Worm (Caenorhabditis elegans) whole organism, L3 larva: ENCODE data around the gene flp-11.

Source experiments
- egl-5 ChIP-seq: fragments of 150-350 bp; optimal IDR thresholded peaks from 2 replicates; lab custom pipeline; 2017; ENCODE audit warnings: missing biosample characterization, missing genetic modification reagents, missing genetic modification characterization, inconsistent platforms
- elt-1 ChIP-seq: fragments of 150-350 bp; optimal IDR thresholded peaks from 2 replicates; lab custom pipeline; 2014; ENCODE audit warnings: missing biosample characterization, missing genetic modification characterization
- elt-2 ChIP-seq: sonication (generic microtip); optimal IDR thresholded peaks from 2 replicates; lab custom pipeline; 2016; ENCODE audit warnings: missing genetic modification reagents, mild to moderate bottlenecking, missing genetic modification characterization, missing compliant biosample characterization
- hmg-11 ChIP-seq: sonication (generic microtip); optimal IDR thresholded peaks from 2 replicates; lab custom pipeline; 2016; ENCODE audit warnings: missing genetic modification characterization, missing compliant biosample characterization
- mml-1 ChIP-seq: fragments of 150-350 bp; sonication (generic microtip); optimal IDR thresholded peaks from 3 replicates; lab custom pipeline; 2014; ENCODE audit warnings: missing biosample characterization, missing genetic modification characterization
- nhr-12 ChIP-seq: fragments of 150-350 bp; optimal IDR thresholded peaks from 2 replicates; lab custom pipeline; 2014; ENCODE audit warnings: missing biosample characterization, missing genetic modification characterization
- nhr-43 ChIP-seq: sonication (generic microtip); optimal IDR thresholded peaks from 2 replicates; lab custom pipeline; 2016; ENCODE audit warnings: mild to moderate bottlenecking, missing genetic modification characterization, missing compliant biosample characterization; ENCODE audit not compliant: poor library complexity, severe bottlenecking
- nhr-76 ChIP-seq: fragments of 150-350 bp; sonication (generic microtip); optimal IDR thresholded peaks from 5 replicates; lab custom pipeline; 2014; ENCODE audit warnings: missing biosample characterization, missing genetic modification characterization
- sea-2 ChIP-seq: fragments of 150-350 bp; sonication (generic microtip); optimal IDR thresholded peaks from 4 replicates; lab custom pipeline; 2014; ENCODE audit warnings: missing biosample characterization, missing genetic modification reagents, missing genetic modification characterization
- snpc-4 ChIP-seq: fragments of 150-350 bp; optimal IDR thresholded peaks from 2 replicates; lab custom pipeline; 2014; ENCODE audit warnings: missing biosample characterization, missing genetic modification characterization
- zag-1 ChIP-seq: fragments of 150-350 bp; optimal IDR thresholded peaks from 2 replicates; lab custom pipeline; 2014; ENCODE audit warnings: missing biosample characterization, missing genetic modification characterization

flp-11 gene

ce11 chrX:4628817-4629575 is 48.9 kb downstream of the flp-11 start:
- TF ChIP-seq egl-5 (tag; lab: Kevin White, UChicago) (peak; percentile 87), nhr-12 (tag; lab: Kevin White, UChicago) (no peak)

DNA sequence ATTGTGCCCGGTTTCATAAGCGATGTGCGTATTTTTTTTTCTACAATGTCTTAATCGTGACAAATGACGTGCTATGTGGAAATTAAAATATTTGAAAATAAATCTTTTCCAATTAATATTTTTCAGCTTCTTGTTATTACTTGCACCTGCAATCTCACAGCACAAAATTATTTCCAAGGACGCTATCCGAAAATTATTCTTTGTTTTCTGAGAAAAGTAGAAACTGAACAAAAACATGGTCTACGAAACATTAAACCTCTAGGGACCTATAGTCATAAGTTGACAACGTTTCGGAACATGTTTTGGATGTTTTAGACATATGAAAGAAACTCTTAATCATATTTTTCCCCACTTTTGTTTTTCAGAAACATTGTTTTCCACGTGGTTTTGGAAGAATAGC is 49.6 kb downstream of the flp-11 start:
- TF ChIP-seq nhr-43 (tag; lab: Kevin White, UChicago) (no peak), elt-2 (no peak), snpc-4 (no peak), zag-1 (tag; lab: Kevin White, UChicago) (no peak), mml-1 (tag; lab: Kevin White, UChicago) (no peak), nhr-76 (no peak), nhr-12 (tag; lab: Kevin White, UChicago) (no peak), elt-1 (tag; lab: Kevin White, UChicago) (no peak), hmg-11 (no peak), sea-2 (GFP tag; lab: Kevin White, UChicago) (no peak)
- TF ChIP-seq, all 47 proteins: peak for 0
